Worm (Caenorhabditis elegans) whole organism, young adult: ENCODE measurements around the gene F11C1.10.
A peak's percentile ranks its signal among the peaks of the same experiment; 100 is the strongest.

ENCODE experiments used
- T26A5.8 ChIP-seq: sonication (generic microtip); optimal IDR thresholded peaks from 2 replicates; lab custom pipeline; 2016; ENCODE audit warnings: missing genetic modification characterization, missing compliant biosample characterization
- attf-6 ChIP-seq: fragments of 200-800 bp; sonication (Bioruptor generic); IDR thresholded peaks from 2 replicates; pipeline ENCODE4 v1.3.6; 2022; ENCODE audit warnings: missing genetic modification reagents, missing genetic modification characterization, missing compliant biosample characterization
- ceh-40 ChIP-seq: fragments of 200-800 bp; sonication (Bioruptor generic); IDR thresholded peaks from 2 replicates; pipeline ENCODE4 v1.3.6; 2022; ENCODE audit warnings: missing genetic modification characterization, missing compliant biosample characterization
- chd-7 ChIP-seq: sonication (generic microtip); optimal IDR thresholded peaks from 2 replicates; lab custom pipeline; 2016; ENCODE audit warnings: mild to moderate bottlenecking, missing genetic modification characterization, moderate library complexity, missing compliant biosample characterization
- dox-1 ChIP-seq: fragments of 200-800 bp; sonication (Bioruptor generic); IDR thresholded peaks from 2 replicates; pipeline ENCODE4 v1.3.6; 2022; ENCODE audit warnings: missing genetic modification reagents, missing genetic modification characterization, missing compliant biosample characterization
- egrh-3 ChIP-seq: fragments of 200-800 bp; sonication (Bioruptor generic); IDR thresholded peaks from 2 replicates; pipeline ENCODE4 v1.3.6; 2022; ENCODE audit warnings: missing genetic modification reagents, missing genetic modification characterization, missing compliant biosample characterization
- lsl-1 ChIP-seq: fragments of 200-800 bp; sonication (Bioruptor generic); optimal IDR thresholded peaks from 2 replicates; lab custom pipeline; 2018; ENCODE audit warnings: mild to moderate bottlenecking, missing genetic modification characterization, moderate library complexity, missing compliant biosample characterization
- nhr-120 ChIP-seq: fragments of 200-800 bp; sonication (Bioruptor generic); IDR thresholded peaks from 2 replicates; pipeline ENCODE4 v1.3.6; 2022; ENCODE audit warnings: missing genetic modification characterization, missing compliant biosample characterization
- pha-4 ChIP-seq: fragments of 150-350 bp; sonication (generic microtip); optimal IDR thresholded peaks from 2 replicates; lab custom pipeline; 2014; ENCODE audit warnings: missing biosample characterization, missing genetic modification reagents, missing genetic modification characterization
- sea-2 ChIP-seq: fragments of 200-800 bp; sonication (Bioruptor generic); IDR thresholded peaks from 2 replicates; pipeline ENCODE4 v1.3.6; 2022; ENCODE audit warnings: missing genetic modification characterization, missing compliant biosample characterization
- snpc-4 ChIP-seq, 5 experiments: fragments of 150-350 bp in 1 of 5; sonication (generic microtip) in 4 of 5; optimal IDR thresholded peaks; 2 replicates each; lab custom pipeline; 2014 to 2018; ENCODE audit warnings: missing genetic modification characterization in 5 of 5, missing biosample characterization in 3 of 5, antibody characterized with exemption in 2 of 5, mild to moderate bottlenecking in 2 of 5, missing compliant biosample characterization in 2 of 5, missing genotype in 2 of 5, moderate library complexity in 2 of 5, missing genetic modification reagents in 1 of 5
- unc-130 ChIP-seq: sonication (generic microtip); optimal IDR thresholded peaks from 2 replicates; lab custom pipeline; 2016; ENCODE audit warnings: missing genetic modification reagents, missing genetic modification characterization, missing compliant biosample characterization
- zfh-2 ChIP-seq: fragments of 200-800 bp; sonication (Bioruptor generic); conservative IDR thresholded peaks from 2 replicates; pipeline ENCODE4 v1.3.6; 2022; ENCODE audit warnings: missing genetic modification reagents, missing genetic modification characterization, missing compliant biosample characterization
- ztf-6 ChIP-seq: fragments of 200-800 bp; sonication (Bioruptor generic); IDR thresholded peaks from 2 replicates; pipeline ENCODE4 v1.3.6; 2022; ENCODE audit warnings: missing genetic modification reagents, missing genetic modification characterization, missing compliant biosample characterization

ce11 chrX:12942296-12942695 lies 34.6 kb upstream of the F11C1.10 start:
- TF ChIP-seq ztf-6 (no peak), pha-4 (no peak), egrh-3 (GFP tag; lab: Robert Waterston, UW) (peak; percentile 37; the same call in 1 of the 2 replicates), nhr-120 (GFP tag; lab: Robert Waterston, UW) (no peak), dox-1 (GFP tag; lab: Robert Waterston, UW) (no peak), zfh-2 (no peak), attf-6 (no peak), chd-7 (tag; lab: Kevin White, UChicago) (no peak), ceh-40 (GFP tag; lab: Robert Waterston, UW) (no peak), snpc-4 (GFP tag; optimal IDR thresholded peaks at IDR 0.05; lab: Kevin White, UChicago) (peak; percentile 43), snpc-4 (tag; optimal IDR thresholded peaks at IDR 0.05; lab: Kevin White, UChicago) (no peak), sea-2 (no peak), T26A5.8 (tag; lab: Kevin White, UChicago) (no peak), unc-130 (GFP tag; lab: Kevin White, UChicago) (no peak), lsl-1 (GFP tag; lab: Kevin White, UChicago) (no peak)
